Worm (Caenorhabditis elegans) whole organism, midembryonic: ENCODE measurements around the gene K02C4.2.

ENCODE experiments used
- T22C8.4 ChIP-seq: fragments of 200-800 bp; sonication (Bioruptor generic); IDR thresholded peaks from 2 replicates; pipeline ENCODE4 v1.3.6; 2022; ENCODE audit warnings: missing genetic modification characterization, missing compliant biosample characterization
- cog-1 ChIP-seq: sonication (generic microtip); optimal IDR thresholded peaks from 2 replicates; lab custom pipeline; 2016; ENCODE audit warnings: missing genetic modification characterization, missing compliant biosample characterization
- flt-1 ChIP-seq: fragments of 200-800 bp; sonication (Bioruptor generic); IDR thresholded peaks from 2 replicates; pipeline ENCODE4 v1.3.6; 2022; ENCODE audit warnings: missing genetic modification characterization, missing compliant biosample characterization
- klf-2 ChIP-seq: fragments of 200-800 bp; sonication (Bioruptor generic); conservative IDR thresholded peaks from 2 replicates; pipeline ENCODE4 v1.3.6; 2022; ENCODE audit warnings: missing genetic modification reagents, missing genetic modification characterization, missing compliant biosample characterization
- med-1 ChIP-seq: sonication (generic microtip); optimal IDR thresholded peaks from 2 replicates; lab custom pipeline; 2017; ENCODE audit warnings: missing genetic modification characterization, mild to moderate bottlenecking, missing compliant biosample characterization, antibody characterized with exemption, missing genetic modification reagents; ENCODE audit not compliant: insufficient read depth
- ref-1 ChIP-seq: fragments of 200-800 bp; sonication (Bioruptor generic); conservative IDR thresholded peaks from 2 replicates; pipeline ENCODE4 v1.3.6; 2022; ENCODE audit warnings: missing genetic modification reagents, missing genetic modification characterization, missing compliant biosample characterization
- tab-1 ChIP-seq: fragments of 200-800 bp; sonication (Bioruptor generic); IDR thresholded peaks from 2 replicates; pipeline ENCODE4 v1.3.6; 2022; ENCODE audit warnings: missing genetic modification characterization, missing compliant biosample characterization
- ztf-23 ChIP-seq: fragments of 200-800 bp; sonication (Bioruptor generic); IDR thresholded peaks from 2 replicates; pipeline ENCODE4 v1.3.6; 2022; ENCODE audit warnings: missing genetic modification reagents, missing genetic modification characterization, missing compliant biosample characterization

- TF ChIP-seq flt-1 (GFP tag; lab: Robert Waterston, UW) (no peak), med-1 (GFP tag; lab: Kevin White, UChicago) (no peak), cog-1 (no peak), klf-2 (GFP tag; lab: Robert Waterston, UW) (no peak), tab-1 (GFP tag; lab: Robert Waterston, UW) (no peak), ref-1 (GFP tag; lab: Robert Waterston, UW) (no peak), T22C8.4 (GFP tag; lab: Robert Waterston, UW) (no peak), ztf-23 (GFP tag; lab: Robert Waterston, UW) (no peak)
Measured at ce11 chrII:8117426-8117825, 41.9 kb downstream of the K02C4.2 start.
